Fruit fly (Drosophila melanogaster): Measurements from ENCODE around the gene CG31688.

Gene CG31688

dm6 chr2L:20416754-20417563 lies 9.0 kb upstream of the CG31688 start, which contains the start of the genes CG10949 and Arpc2 (continued):
- no peak for TF ChIP-seq corto (GFP tag; optimal IDR thresholded peaks at IDR 0.05)
- TF ChIP-seq CkIIα-i1 (GFP tag; IDR thresholded peaks at IDR 0.05), result no peak
- TF ChIP-seq otp (GFP tag; IDR thresholded peaks at IDR 0.05), result no peak
- TF ChIP-seq CG7745 (tag; optimal IDR thresholded peaks at IDR 0.05), result no peak
- peak; percentile 39 for TF ChIP-seq CG16815 (GFP tag; optimal IDR thresholded peaks at IDR 0.05)
- peak; percentile 18 for TF ChIP-seq zf30C (GFP tag; optimal IDR thresholded peaks at IDR 0.05)
- no peak for TF ChIP-seq CG1529 (GFP tag; optimal IDR thresholded peaks at IDR 0.05)
- TF ChIP-seq Xrp1 (GFP tag; IDR thresholded peaks at IDR 0.05), result no peak; the same call in 1 of the 2 replicates
- TF ChIP-seq CG10959 (GFP tag; IDR thresholded peaks at IDR 0.05), result no peak
- TF ChIP-seq CG10431 (GFP tag; optimal IDR thresholded peaks at IDR 0.05), result no peak
- no peak for TF ChIP-seq lov (optimal IDR thresholded peaks at IDR 0.05)
- TF ChIP-seq lov (GFP tag; IDR thresholded peaks at IDR 0.05), result no peak
- no peak for TF ChIP-seq scrt (GFP tag; optimal IDR thresholded peaks at IDR 0.05)
- no peak for TF ChIP-seq Dip2 (GFP tag; IDR thresholded peaks at IDR 0.05)
- peak; percentile 17 for TF ChIP-seq CG9727 (GFP tag; optimal IDR thresholded peaks at IDR 0.05)
- TF ChIP-seq NC2β (GFP tag; optimal IDR thresholded peaks at IDR 0.05), result no peak
- TF ChIP-seq caup (GFP tag; optimal IDR thresholded peaks at IDR 0.05; ENCODE audit: severe bottlenecking), result no peak
- TF ChIP-seq CG5245 (GFP tag; optimal IDR thresholded peaks at IDR 0.05), result no peak
- peak; percentile 60 for TF ChIP-seq CG33557 (GFP tag; optimal IDR thresholded peaks at IDR 0.05)
- no peak for TF ChIP-seq btn (GFP tag; optimal IDR thresholded peaks at IDR 0.05)
- TF ChIP-seq ind (GFP tag; optimal IDR thresholded peaks at IDR 0.05), result peak; percentile 56
- 0 out of 2 replicates have a peak, but pooled peaks have one; percentile 30 for TF ChIP-seq CG10321 (GFP tag; IDR thresholded peaks at IDR 0.05)
- no peak for TF ChIP-seq ken (GFP tag; IDR thresholded peaks at IDR 0.05)
- TF ChIP-seq Meics (GFP tag; optimal IDR thresholded peaks at IDR 0.05), result peak; percentile 55
- no peak for TF ChIP-seq cwo (GFP tag; optimal IDR thresholded peaks at IDR 0.05)
- TF ChIP-seq Aef1 (GFP tag; IDR thresholded peaks at IDR 0.05), result 0 out of 3 replicates have a peak, but pooled peaks have one; percentile 10
- no peak for TF ChIP-seq Bdp1 (GFP tag; optimal IDR thresholded peaks at IDR 0.05)
- TF ChIP-seq CG13624 (GFP tag; optimal IDR thresholded peaks at IDR 0.05), result peak; percentile 4
- TF ChIP-seq CG10565 (GFP tag; optimal IDR thresholded peaks at IDR 0.05), result no peak
- TF ChIP-seq Nf-YC (tag; optimal IDR thresholded peaks at IDR 0.05), result peak; percentile 69
- TF ChIP-seq toy (GFP tag; IDR thresholded peaks at IDR 0.05), result no peak
- no peak for TF ChIP-seq gro (GFP tag; optimal IDR thresholded peaks at IDR 0.05)
- TF ChIP-seq CG18262 (tag; optimal IDR thresholded peaks at IDR 0.05), result peak; percentile 66
- no peak for TF ChIP-seq jumu (GFP tag; optimal IDR thresholded peaks at IDR 0.05)
- no peak for TF ChIP-seq Pdp1 (GFP tag; optimal IDR thresholded peaks at IDR 0.05)
- TF ChIP-seq CG11093 (GFP tag; IDR thresholded peaks at IDR 0.05), result no peak
- no peak for TF ChIP-seq Awh (GFP tag; IDR thresholded peaks at IDR 0.05)
- no peak for TF ChIP-seq CG15073 (GFP tag; optimal IDR thresholded peaks at IDR 0.05)
- TF ChIP-seq CG16779 (GFP tag; IDR thresholded peaks at IDR 0.05), result no peak
- no peak for TF ChIP-seq gcm2 (GFP tag; optimal IDR thresholded peaks at IDR 0.05)
- TF ChIP-seq pnt (GFP tag; optimal IDR thresholded peaks at IDR 0.05), result no peak
- TF ChIP-seq CG31388 (GFP tag; optimal IDR thresholded peaks at IDR 0.05), result no peak
- peak; percentile 46 for TF ChIP-seq tin (GFP tag; optimal IDR thresholded peaks at IDR 0.05)
- TF ChIP-seq Hr51 (GFP tag; optimal IDR thresholded peaks at IDR 0.05), result peak in 1 of 2 experiments; percentile 68
- peak; percentile 30 for TF ChIP-seq CG9797 (GFP tag; optimal IDR thresholded peaks at IDR 0.05)
- TF ChIP-seq CG4730 (GFP tag; IDR thresholded peaks at IDR 0.05), result peak; percentile 39; the same call in 1 of the 2 replicates
- TF ChIP-seq CG12219 (GFP tag; optimal IDR thresholded peaks at IDR 0.05), result no peak
- TF ChIP-seq CG17361 (GFP tag; IDR thresholded peaks at IDR 0.05), result peak; percentile 84
- TF ChIP-seq CG8290 (GFP tag; optimal IDR thresholded peaks at IDR 0.05), result no peak
- peak in 1 of 2 experiments; percentile 6 for TF ChIP-seq CG8290 (tag; optimal IDR thresholded peaks at IDR 0.05)
